Worm (Caenorhabditis elegans): ENCODE data around the gene F14D7.14.
A peak's percentile ranks its signal among the peaks of the same experiment; 100 is the strongest.

Gene F14D7.14

DNA sequence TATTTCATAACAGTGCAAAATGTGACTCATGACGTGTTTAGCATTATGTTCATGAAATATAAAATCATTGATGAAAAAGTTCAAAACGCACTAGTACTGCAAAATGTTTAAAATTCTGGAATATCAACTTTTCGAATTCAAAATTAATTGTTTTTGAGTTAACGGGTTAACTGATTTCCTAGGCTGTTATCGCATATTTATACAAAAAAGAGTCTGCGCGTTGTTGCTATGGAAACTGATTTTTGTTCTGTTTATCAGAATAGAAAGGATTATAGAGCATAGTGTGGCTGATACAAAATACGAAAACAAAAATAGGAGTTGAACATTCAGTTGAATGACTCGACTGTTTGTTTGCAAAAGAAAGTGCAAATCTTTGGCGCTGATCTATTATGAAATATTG is 7.9 kb downstream of the F14D7.14 start:
- TF ChIP-seq syd-9 (tag; optimal IDR thresholded peaks at IDR 0.05) = no peak
- TF ChIP-seq zip-5 (tag; optimal IDR thresholded peaks at IDR 0.05) = no peak
- TF ChIP-seq ceh-34 (tag; optimal IDR thresholded peaks at IDR 0.05) = no peak
- no peak for TF ChIP-seq elt-2 (tag; optimal IDR thresholded peaks at IDR 0.05)
- TF ChIP-seq ceh-45 (GFP tag; IDR thresholded peaks at IDR 0.05) = no peak
- TF ChIP-seq ceh-31 (tag; optimal IDR thresholded peaks at IDR 0.05) = no peak
- no peak for TF ChIP-seq T23F11.4 (GFP tag; optimal IDR thresholded peaks at IDR 0.05)
- no peak for TF ChIP-seq sdc-2 (tag; optimal IDR thresholded peaks at IDR 0.05)

DNA sequence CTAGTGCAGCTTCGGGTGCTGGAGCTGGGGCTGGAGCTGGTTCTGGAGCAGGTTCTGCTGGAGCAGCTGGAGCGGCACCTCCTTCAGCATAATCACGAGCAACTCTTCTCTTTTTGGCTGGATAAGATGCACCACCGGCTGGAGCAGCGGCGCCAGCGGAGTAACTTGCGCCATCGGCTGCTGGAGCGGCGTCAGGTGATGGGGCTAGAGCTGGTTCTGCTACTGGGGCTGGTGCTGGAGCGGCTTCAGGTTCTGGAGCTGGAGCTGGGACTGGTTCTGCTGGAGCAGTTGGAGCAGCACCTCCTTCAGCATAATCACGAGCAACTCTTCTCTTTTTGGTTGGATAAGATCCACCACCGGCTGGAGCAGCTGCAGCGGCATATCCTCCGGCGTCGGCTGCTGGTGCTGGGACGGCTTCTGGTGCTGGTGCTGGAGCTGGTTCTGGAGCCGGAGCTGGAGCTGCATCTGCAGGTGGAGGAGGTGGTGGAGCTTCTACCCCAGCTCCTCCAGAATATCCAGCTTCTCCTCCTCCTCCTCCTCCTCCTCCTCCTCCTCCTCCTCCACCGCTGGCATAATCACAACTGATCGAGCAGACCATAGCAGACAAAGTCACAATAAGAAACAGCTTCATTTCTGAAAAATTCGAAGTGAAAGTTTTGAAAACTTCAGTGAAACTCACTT is 9.5 kb downstream of the F14D7.14 start, which contains the start of gene F47B8.13:
F47B8.13 (minus strand) TSS at position 631 of the 681 bp plus-strand sequence.
- peak; percentile 22 for TF ChIP-seq C08G9.2 (tag; optimal IDR thresholded peaks at IDR 0.05)
- TF ChIP-seq mec-3 (tag; optimal IDR thresholded peaks at IDR 0.05; ENCODE audit: borderline replicate concordance) = peak; percentile 76
- no peak for TF ChIP-seq elt-2 (tag; optimal IDR thresholded peaks at IDR 0.05)

- no peak for TF ChIP-seq K09A11.1 (tag; optimal IDR thresholded peaks at IDR 0.05; ENCODE audit: insufficient read depth)
- no peak for TF ChIP-seq fax-1 (tag; optimal IDR thresholded peaks at IDR 0.05)
- TF ChIP-seq sox-2 (GFP tag; IDR thresholded peaks at IDR 0.05) = no peak
- no peak for TF ChIP-seq unc-86 (tag; optimal IDR thresholded peaks at IDR 0.05)
- TF ChIP-seq lim-6 (tag; optimal IDR thresholded peaks at IDR 0.05) = no peak
- no peak for TF ChIP-seq pat-9 (tag; optimal IDR thresholded peaks at IDR 0.05)
- no peak for TF ChIP-seq tbx-7 (tag; optimal IDR thresholded peaks at IDR 0.05)
These were observed 10.5 kb downstream of the F14D7.14 start, which contains the start of gene F47B8.14 for ce11 chrV:14320246-14320645. F47B8.14 (plus strand) TSS chrV:14320546.

- TF ChIP-seq ceh-9 (tag; optimal IDR thresholded peaks at IDR 0.05) = peak; percentile 28
- TF ChIP-seq elt-4 (tag; optimal IDR thresholded peaks at IDR 0.05) = peak; percentile 78
- no peak for TF ChIP-seq K09A11.1 (tag; optimal IDR thresholded peaks at IDR 0.05; ENCODE audit: insufficient read depth)
These were observed 11.1 kb downstream of the F14D7.14 start for ce11 chrV:14320730-14321319.

DNA sequence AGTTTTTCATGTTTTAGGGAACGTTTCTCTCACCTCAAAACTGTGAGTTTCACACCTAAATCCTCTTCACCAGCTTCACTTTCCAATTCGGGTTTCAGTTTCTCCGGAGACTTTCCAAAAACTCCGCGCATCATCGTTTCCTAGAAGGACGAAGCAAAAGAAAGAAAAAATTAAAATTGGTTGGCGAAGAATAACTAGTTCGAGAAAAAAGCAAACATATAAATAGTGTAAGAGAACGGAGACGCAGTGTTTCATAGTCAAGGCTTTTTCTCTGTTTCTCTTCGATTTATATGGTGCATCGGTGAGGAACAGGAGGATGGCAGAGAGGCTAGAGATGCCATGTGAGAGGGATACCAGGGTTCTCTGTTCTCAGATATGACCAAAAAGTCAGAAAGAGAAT is 13.0 kb downstream of the F14D7.14 start, which contains the start of gene F47B8.3:
F47B8.3 (minus strand) TSS at position 261 of the 400 bp plus-strand sequence.
- TF ChIP-seq ttx-3 (tag; optimal IDR thresholded peaks at IDR 0.05) = no peak
- TF ChIP-seq nfya-1 (tag; optimal IDR thresholded peaks at IDR 0.05) = peak; percentile 13
- TF ChIP-seq K09A11.1 (tag; optimal IDR thresholded peaks at IDR 0.05; ENCODE audit: insufficient read depth) = no peak
- TF ChIP-seq sox-4 (tag; optimal IDR thresholded peaks at IDR 0.05) = no peak
- no peak for TF ChIP-seq rnt-1 (tag; optimal IDR thresholded peaks at IDR 0.05)
- no peak for TF ChIP-seq npax-4 (tag; optimal IDR thresholded peaks at IDR 0.05)
- TF ChIP-seq C08G9.2 (tag; optimal IDR thresholded peaks at IDR 0.05) = no peak

ce11 chrV:14324502-14325467 is 15.1 kb downstream of the F14D7.14 start, which contains the start of the genes F47B8.4 and F47B8.18:
F47B8.4 (minus strand) TSS chrV:14324673.
F47B8.18 (minus strand) TSS chrV:14325464.
- TF ChIP-seq elt-4 (tag; optimal IDR thresholded peaks at IDR 0.05) = peak; percentile 42
- TF ChIP-seq Y22D7AL.16 (tag; optimal IDR thresholded peaks at IDR 0.05) = no peak
- TF ChIP-seq hlh-15 (tag; optimal IDR thresholded peaks at IDR 0.05) = no peak
- TF ChIP-seq pag-3 (tag; optimal IDR thresholded peaks at IDR 0.05; ENCODE audit: borderline replicate concordance) = peak; percentile 4
- TF ChIP-seq zip-5 (tag; optimal IDR thresholded peaks at IDR 0.05) = no peak
- no peak for TF ChIP-seq eyg-1 (tag; optimal IDR thresholded peaks at IDR 0.05)
- no peak for TF ChIP-seq mec-3 (tag; optimal IDR thresholded peaks at IDR 0.05; ENCODE audit: borderline replicate concordance)

All from whole organism, late embryonic.